Worm (Caenorhabditis elegans): ENCODE measurements around the gene E02H9.6.

DNA sequence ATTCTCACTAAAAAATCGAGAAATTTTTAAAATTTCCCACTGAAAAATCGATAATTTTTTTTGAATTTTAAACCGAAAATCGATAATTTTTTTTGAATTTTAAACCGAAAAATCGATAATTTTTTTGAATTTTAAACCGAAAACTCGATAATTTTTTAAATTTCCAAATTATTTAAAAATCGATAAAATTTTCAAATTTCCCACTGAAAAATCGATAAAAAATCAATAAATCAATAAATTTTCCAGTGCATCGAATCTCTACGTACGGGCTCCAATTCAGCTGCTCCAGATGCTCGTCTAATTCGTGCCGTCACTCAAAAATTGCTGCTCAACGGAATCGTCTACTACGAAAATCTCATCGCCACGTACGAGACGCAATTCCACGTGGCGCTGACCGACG lies 42.7 kb downstream of the E02H9.6 start:
- TF ChIP-seq him-1 (tag; optimal IDR thresholded peaks at IDR 0.05) (no peak), dao-5 (tag; optimal IDR thresholded peaks at IDR 0.05) (no peak), W03F9.2 (tag; optimal IDR thresholded peaks at IDR 0.05) (no peak)

Data from whole organism, L4/young adult.